Worm (Caenorhabditis elegans) whole organism, L1 larva: ENCODE results near the gene R02F2.8.

ENCODE experiments used
- blmp-1 ChIP-seq: fragments of 150-350 bp; optimal IDR thresholded peaks from 2 replicates; lab custom pipeline; 2014; ENCODE audit warnings: missing biosample characterization, missing genetic modification characterization
- fkh-10 ChIP-seq: sonication (generic microtip); optimal IDR thresholded peaks from 2 replicates; lab custom pipeline; 2017; ENCODE audit warnings: missing biosample characterization, missing genetic modification reagents, missing genetic modification characterization
- fos-1 ChIP-seq: fragments of 150-350 bp; optimal IDR thresholded peaks from 2 replicates; lab custom pipeline; 2014; ENCODE audit warnings: missing biosample characterization, missing genetic modification characterization
- irx-1 ChIP-seq: sonication (generic microtip); optimal IDR thresholded peaks from 2 replicates; lab custom pipeline; 2016; ENCODE audit warnings: missing genetic modification characterization, missing compliant biosample characterization
- lin-13 ChIP-seq: fragments of 150-350 bp; optimal IDR thresholded peaks from 2 replicates; lab custom pipeline; 2014; ENCODE audit warnings: missing biosample characterization, missing genetic modification reagents, missing genetic modification characterization
- skn-1 ChIP-seq: fragments of 150-350 bp; optimal IDR thresholded peaks from 2 replicates; lab custom pipeline; 2014; ENCODE audit warnings: missing biosample characterization, missing genetic modification characterization

- TF ChIP-seq fkh-10 (GFP tag; lab: Kevin White, UChicago): no peak
- no peak for TF ChIP-seq irx-1 (tag; lab: Kevin White, UChicago)
- TF ChIP-seq blmp-1: no peak
- no peak for TF ChIP-seq lin-13 (GFP tag; lab: Kevin White, UChicago)
- TF ChIP-seq skn-1 (tag; lab: Kevin White, UChicago): no peak
- TF ChIP-seq fos-1 (tag; lab: Kevin White, UChicago): no peak
Measured at ce11 chrIII:5521930-5522329, 26.9 kb upstream of the R02F2.8 start, which contains the start of gene D1044.4.
